Fruit fly (Drosophila melanogaster) whole organism: ENCODE results near the gene CG11694.

Source experiments
- CG8478 ChIP-seq: fragments of >200 bp; optimal IDR thresholded peaks from 2 replicates; lab custom pipeline; 2018; ENCODE audit warnings: inconsistent platforms
- Dll ChIP-seq: fragments of >200 bp; optimal IDR thresholded peaks from 2 replicates; lab custom pipeline; 2017
- pan ChIP-seq: fragments of >200 bp; optimal IDR thresholded peaks from 2 replicates; lab custom pipeline; 2017
- psq ChIP-seq: fragments of >200 bp; optimal IDR thresholded peaks from 2 replicates; lab custom pipeline; 2017

DNA sequence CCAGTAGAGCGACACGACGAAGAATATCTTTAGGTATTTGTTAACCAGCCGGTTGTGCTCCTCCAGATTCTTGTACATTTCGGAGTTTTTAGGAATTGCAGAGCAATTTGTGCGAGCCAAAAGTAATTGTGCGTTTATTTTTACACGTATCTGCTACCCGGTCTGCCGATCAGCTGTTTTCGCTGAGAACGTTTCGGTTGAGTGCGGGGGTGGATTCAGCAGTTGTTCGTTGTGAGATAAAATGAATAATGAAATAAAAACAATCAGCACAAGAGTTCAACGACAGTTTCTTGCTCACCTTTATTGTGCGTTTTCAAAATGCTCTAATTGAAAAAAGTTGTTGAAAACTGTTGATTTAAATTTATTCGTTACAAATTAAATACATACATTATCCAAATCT, 8.1 kb downstream of the CG11694 start, which contains the start of gene nac:
- TF ChIP-seq pan (lab: Kevin White, UChicago): no peak
- no peak for TF ChIP-seq psq (lab: Kevin White, UChicago)
- TF ChIP-seq CG8478 (lab: Kevin White, UChicago): no peak
- no peak for TF ChIP-seq Dll (lab: Kevin White, UChicago)
